Fruit fly (Drosophila melanogaster): ENCODE measurements around the gene CG32061.
A peak's percentile ranks its signal among the peaks of the same experiment; 100 is the strongest.

Gene CG32061

DNA sequence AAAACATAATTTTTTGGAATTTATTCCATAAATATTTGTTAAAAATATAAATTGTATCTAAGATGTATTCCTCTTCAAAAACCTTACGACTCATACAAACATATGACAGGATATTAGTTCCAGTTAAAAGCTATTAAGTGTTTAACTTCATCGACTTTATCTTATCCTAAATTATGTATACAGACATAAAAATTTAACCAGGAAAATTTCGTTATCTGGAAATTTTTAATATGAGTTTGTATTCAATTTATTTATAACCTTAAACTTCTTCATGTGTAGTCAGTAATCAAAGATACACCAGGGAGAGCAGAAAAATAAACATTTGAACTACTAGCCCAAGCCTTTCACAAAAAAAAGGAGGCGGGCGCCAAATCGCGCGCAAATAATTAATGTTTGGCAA, 34.1 kb upstream of the CG32061 start:
- TF ChIP-seq CG6276 (GFP tag; optimal IDR thresholded peaks at IDR 0.05): peak; percentile 49
- TF ChIP-seq net (GFP tag; optimal IDR thresholded peaks at IDR 0.05): no peak
- TF ChIP-seq CG15336 (GFP tag; IDR thresholded peaks at IDR 0.05): 0 out of 2 replicates have a peak, but pooled peaks have one; percentile 12
- no peak for TF ChIP-seq esn (GFP tag; optimal IDR thresholded peaks at IDR 0.05)
- no peak for TF ChIP-seq OdsH (GFP tag; optimal IDR thresholded peaks at IDR 0.05)
- TF ChIP-seq CG8632 (GFP tag; optimal IDR thresholded peaks at IDR 0.05): no peak
- peak; percentile 63 for TF ChIP-seq CG32006 (GFP tag; optimal IDR thresholded peaks at IDR 0.05)
- no peak for TF ChIP-seq CG3919 (GFP tag; optimal IDR thresholded peaks at IDR 0.05)
- no peak for TF ChIP-seq svp (GFP tag)
- peak; percentile 6 for TF ChIP-seq CG4318 (GFP tag; optimal IDR thresholded peaks at IDR 0.05)
- TF ChIP-seq Hr4 (GFP tag; optimal IDR thresholded peaks at IDR 0.05): peak; percentile 64
- no peak for TF ChIP-seq CG6792 (GFP tag; optimal IDR thresholded peaks at IDR 0.05)
- no peak for TF ChIP-seq CG11902 (GFP tag; optimal IDR thresholded peaks at IDR 0.05)
- TF ChIP-seq fd59A (GFP tag; optimal IDR thresholded peaks at IDR 0.05): no peak
- TF ChIP-seq Eip78C (GFP tag): peak; percentile 52
- peak; percentile 42; the same call in 1 of the 3 replicates for TF ChIP-seq CG8119 (GFP tag; IDR thresholded peaks at IDR 0.05)

DNA sequence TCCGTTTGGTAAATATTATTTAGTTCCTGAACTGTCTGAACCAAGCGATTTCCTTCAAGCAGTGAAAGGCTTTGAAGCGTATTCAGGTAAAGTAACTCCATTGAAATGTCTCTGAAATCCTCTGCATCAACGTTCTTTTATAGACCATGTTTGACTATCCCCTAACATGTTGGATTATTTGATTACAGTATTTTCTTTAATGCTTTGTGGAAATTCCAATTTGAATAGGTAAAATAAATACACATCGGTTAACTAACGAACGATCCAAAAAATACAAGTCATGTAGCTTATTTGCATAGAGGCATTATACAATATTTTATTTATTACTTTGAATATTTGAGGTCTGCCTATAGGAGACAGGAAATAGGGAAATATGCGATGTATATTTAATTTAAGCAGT, 31.7 kb upstream of the CG32061 start, which contains the start of gene Ir67b:
Ir67b (minus strand) TSS at position 101 of the 400 bp plus-strand sequence.
- TF ChIP-seq CG3032 (tag; optimal IDR thresholded peaks at IDR 0.05) (no peak), Sox102F (GFP tag; optimal IDR thresholded peaks at IDR 0.05) (no peak), salr (GFP tag; optimal IDR thresholded peaks at IDR 0.05) (no peak), CG10669 (GFP tag; optimal IDR thresholded peaks at IDR 0.05) (no peak), CG11762 (GFP tag; optimal IDR thresholded peaks at IDR 0.05; ENCODE audit: insufficient read depth) (no peak), Ets96B (tag; optimal IDR thresholded peaks at IDR 0.05) (no peak), spab (GFP tag; optimal IDR thresholded peaks at IDR 0.05) (no peak), CG16779 (tag; optimal IDR thresholded peaks at IDR 0.05) (no peak), dac (GFP tag; optimal IDR thresholded peaks at IDR 0.05) (no peak), CG6276 (GFP tag; optimal IDR thresholded peaks at IDR 0.05) (no peak)

DNA sequence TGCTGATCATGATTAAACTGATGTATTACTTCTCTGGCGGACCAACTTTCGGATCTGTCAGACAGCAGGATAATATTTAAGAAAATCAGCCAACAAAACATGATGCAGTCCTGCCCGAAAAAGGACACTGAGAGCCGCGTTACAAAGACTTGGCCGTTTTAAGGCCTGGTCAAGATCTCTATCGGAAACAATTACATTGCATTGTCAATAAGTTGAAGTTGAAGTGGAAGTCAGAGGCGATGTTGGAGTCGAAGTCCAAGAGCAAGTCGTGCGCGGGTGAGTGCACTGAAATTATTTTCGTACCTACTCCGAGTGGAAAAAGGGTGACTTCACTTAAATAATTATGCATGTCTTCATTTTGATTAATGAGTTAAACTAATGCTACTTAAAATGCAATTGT, 29.6 kb upstream of the CG32061 start, which contains the start of gene Ir67c:
Ir67c (minus strand) TSS at position 101 of the 400 bp plus-strand sequence.
- TF ChIP-seq CG6276 (GFP tag; optimal IDR thresholded peaks at IDR 0.05) (no peak), Hr39 (GFP tag; optimal IDR thresholded peaks at IDR 0.05) (peak; percentile 5), fd85E (GFP tag; optimal IDR thresholded peaks at IDR 0.05) (no peak), acj6 (GFP tag; optimal IDR thresholded peaks at IDR 0.05) (no peak), Eip75B (GFP tag; optimal IDR thresholded peaks at IDR 0.05) (no peak), CG3919 (GFP tag; optimal IDR thresholded peaks at IDR 0.05) (peak; percentile 16), CG1621 (tag; optimal IDR thresholded peaks at IDR 0.05) (no peak), CG10669 (GFP tag; optimal IDR thresholded peaks at IDR 0.05) (no peak), CG32006 (GFP tag; optimal IDR thresholded peaks at IDR 0.05) (peak; percentile 12), salr (GFP tag; optimal IDR thresholded peaks at IDR 0.05) (no peak)

DNA sequence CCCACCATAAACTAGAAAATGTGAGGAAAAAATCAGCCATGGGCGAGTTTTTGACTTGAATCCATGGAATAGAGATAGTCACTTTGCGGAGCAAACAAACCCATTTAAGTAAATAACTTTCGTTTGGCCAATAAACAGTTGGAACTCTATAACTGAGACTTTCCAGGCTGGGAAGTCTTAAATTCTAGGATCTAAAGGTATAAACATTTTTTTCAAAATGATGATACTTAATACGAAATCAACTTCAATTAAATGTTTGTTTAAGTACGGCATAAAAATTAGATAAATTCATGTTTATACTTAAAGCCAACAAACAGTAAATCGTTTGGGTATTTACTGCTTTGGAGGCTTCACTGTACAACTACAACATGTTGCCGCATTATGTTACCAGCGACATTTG, 23.7 kb upstream of the CG32061 start:
- TF ChIP-seq CG8119 (GFP tag; IDR thresholded peaks at IDR 0.05) (peak; percentile 30; the same call in 2 of the 3 replicates), Hr4 (GFP tag; optimal IDR thresholded peaks at IDR 0.05) (peak; percentile 59), Sox102F (GFP tag; optimal IDR thresholded peaks at IDR 0.05) (no peak), Gug (GFP tag; IDR thresholded peaks at IDR 0.05) (no peak), CG8319 (GFP tag; optimal IDR thresholded peaks at IDR 0.05) (no peak), CG32006 (GFP tag; optimal IDR thresholded peaks at IDR 0.05) (peak; percentile 24), CG3032 (tag; optimal IDR thresholded peaks at IDR 0.05) (no peak), lz (GFP tag; optimal IDR thresholded peaks at IDR 0.05) (no peak), CG6163 (GFP tag; IDR thresholded peaks at IDR 0.05) (no peak), pdm3 (GFP tag; optimal IDR thresholded peaks at IDR 0.05) (no peak), CG15336 (GFP tag; IDR thresholded peaks at IDR 0.05) (peak; percentile 57; the same call in 1 of the 2 replicates), eg (GFP tag; IDR thresholded peaks at IDR 0.05) (peak; percentile 45; the same call in 1 of the 3 replicates), fd59A (GFP tag; optimal IDR thresholded peaks at IDR 0.05) (no peak)

All from whole organism, prepupa.